Worm (Caenorhabditis elegans) whole organism, early embryonic: ENCODE measurements around the gene F48B9.8.

Experiments used
- B0310.2 ChIP-seq: sonication (generic microtip); optimal IDR thresholded peaks from 2 replicates; lab custom pipeline; 2016; ENCODE audit warnings: mild to moderate bottlenecking, missing genetic modification characterization, missing compliant biosample characterization
- F13C5.2 ChIP-seq: sonication (generic microtip); optimal IDR thresholded peaks from 2 replicates; lab custom pipeline; 2017; ENCODE audit warnings: mild to moderate bottlenecking, missing genetic modification characterization, inconsistent platforms, missing compliant biosample characterization
- aly-1 ChIP-seq: sonication (generic microtip); optimal IDR thresholded peaks from 2 replicates; lab custom pipeline; 2016; ENCODE audit warnings: missing genetic modification characterization, missing compliant biosample characterization
- ama-1 ChIP-seq: fragments of 150-350 bp; optimal IDR thresholded peaks from 2 replicates; lab custom pipeline; 2014
- ceh-13 ChIP-seq: fragments of 200-800 bp; sonication (Bioruptor generic); optimal IDR thresholded peaks from 2 replicates; lab custom pipeline; 2018; ENCODE audit warnings: mild to moderate bottlenecking, missing genetic modification characterization, missing compliant biosample characterization
- ceh-36 ChIP-seq: sonication (generic microtip); optimal IDR thresholded peaks from 2 replicates; lab custom pipeline; 2016; ENCODE audit warnings: missing genetic modification characterization, inconsistent platforms, missing compliant biosample characterization
- ets-7 ChIP-seq: sonication (generic microtip); optimal IDR thresholded peaks from 2 replicates; lab custom pipeline; 2016; ENCODE audit warnings: missing genotype, missing genetic modification characterization, missing compliant biosample characterization
- flt-1 ChIP-seq: fragments of 200-800 bp; sonication (Bioruptor generic); IDR thresholded peaks from 2 replicates; pipeline ENCODE4 v1.3.6; 2022; ENCODE audit warnings: missing genetic modification characterization, missing compliant biosample characterization
- hmbx-1 ChIP-seq: sonication (generic microtip); optimal IDR thresholded peaks from 2 replicates; lab custom pipeline; 2016; ENCODE audit warnings: mild to moderate bottlenecking, missing genetic modification characterization, missing compliant biosample characterization
- hmg-4 ChIP-seq: fragments of 200-800 bp; sonication (Bioruptor generic); optimal IDR thresholded peaks from 2 replicates; lab custom pipeline; 2018; ENCODE audit warnings: mild to moderate bottlenecking, missing genetic modification characterization, missing compliant biosample characterization
- hnd-1 ChIP-seq: sonication (generic microtip); optimal IDR thresholded peaks from 2 replicates; lab custom pipeline; 2016; ENCODE audit warnings: missing genetic modification characterization, missing compliant biosample characterization
- pes-1 ChIP-seq: fragments of 200-800 bp; sonication (Bioruptor generic); IDR thresholded peaks from 2 replicates; pipeline ENCODE4 v1.3.6; 2022; ENCODE audit warnings: missing genetic modification reagents, missing genetic modification characterization, missing compliant biosample characterization
- scrt-1 ChIP-seq: fragments of 200-800 bp; sonication (Bioruptor generic); IDR thresholded peaks from 2 replicates; pipeline ENCODE4 v1.3.6; 2022; ENCODE audit warnings: missing genetic modification characterization, missing compliant biosample characterization
- sea-1 ChIP-seq: fragments of 200-800 bp; sonication (Bioruptor generic); conservative IDR thresholded peaks from 2 replicates; pipeline ENCODE4 v1.3.6; 2022; ENCODE audit warnings: missing genetic modification characterization, missing compliant biosample characterization
- tbx-11 ChIP-seq: fragments of 200-800 bp; sonication (Bioruptor generic); IDR thresholded peaks from 2 replicates; pipeline ENCODE4 v1.3.6; 2022; ENCODE audit warnings: missing genetic modification characterization, missing compliant biosample characterization
- tbx-37 ChIP-seq: fragments of 200-800 bp; sonication (Bioruptor generic); conservative IDR thresholded peaks from 2 replicates; pipeline ENCODE4 v1.3.6; 2022; ENCODE audit warnings: missing genetic modification reagents, missing genetic modification characterization, missing compliant biosample characterization
- tra-4 ChIP-seq: sonication (generic microtip); optimal IDR thresholded peaks from 2 replicates; lab custom pipeline; 2017; ENCODE audit warnings: missing genetic modification characterization, missing compliant biosample characterization

F48B9.8 gene

ce11 chrX:2130141-2130540 lies 46.1 kb downstream of the F48B9.8 start, which contains the start of gene F53B1.8:
F53B1.8 (minus strand) TSS chrX:2130241.
- TF ChIP-seq scrt-1 (no peak), tbx-11 (GFP tag; lab: Robert Waterston, UW) (no peak), ceh-13 (GFP tag; lab: Kevin White, UChicago) (no peak), hnd-1 (tag; lab: Kevin White, UChicago) (no peak), aly-1 (tag; lab: Kevin White, UChicago) (no peak), ets-7 (no peak), ceh-36 (tag; lab: Kevin White, UChicago) (no peak), B0310.2 (tag; lab: Kevin White, UChicago) (no peak), tra-4 (no peak), pes-1 (GFP tag; lab: Robert Waterston, UW) (no peak), F13C5.2 (no peak), hmg-4 (no peak), flt-1 (GFP tag; lab: Robert Waterston, UW) (no peak), sea-1 (GFP tag; lab: Robert Waterston, UW) (no peak), hmbx-1 (tag; lab: Kevin White, UChicago) (no peak), ama-1 (lab: Kevin White, UChicago) (no peak), tbx-37 (GFP tag; lab: Robert Waterston, UW) (no peak)
